Worm (Caenorhabditis elegans) whole organism, midembryonic: ENCODE data around the gene btb-14.

Experiments
- T22C8.4 ChIP-seq: fragments of 200-800 bp; sonication (Bioruptor generic); IDR thresholded peaks from 2 replicates; pipeline ENCODE4 v1.3.6; 2022; ENCODE audit warnings: missing genetic modification characterization, missing compliant biosample characterization
- flt-1 ChIP-seq: fragments of 200-800 bp; sonication (Bioruptor generic); IDR thresholded peaks from 2 replicates; pipeline ENCODE4 v1.3.6; 2022; ENCODE audit warnings: missing genetic modification characterization, missing compliant biosample characterization

- no peak for TF ChIP-seq flt-1 (GFP tag; lab: Robert Waterston, UW)
- no peak for TF ChIP-seq T22C8.4
Measured at ce11 chrII:12429743-12430142, 46.5 kb downstream of the btb-14 start, which contains the start of gene Y57A10C.8.
